Fruit fly (Drosophila melanogaster) whole organism, wandering third instar larva: ENCODE measurements around the gene CNPYb.

Experiments used
- CG32264 ChIP-seq: fragments of 200-800 bp; sonication (Bioruptor generic); optimal IDR thresholded peaks from 2 replicates; lab custom pipeline; 2016; ENCODE audit warnings: missing biosample characterization, missing genetic modification characterization
- CrebA ChIP-seq: fragments of 200-800 bp; sonication (Bioruptor generic); optimal IDR thresholded peaks from 2 replicates; lab custom pipeline; 2016; ENCODE audit warnings: missing biosample characterization, mild to moderate bottlenecking, missing genetic modification characterization, borderline replicate concordance
- Hr78 ChIP-seq: fragments of >200 bp; optimal IDR thresholded peaks from 2 replicates; lab custom pipeline; 2017; ENCODE audit warnings: missing biosample characterization, missing genetic modification characterization
- Hr83 ChIP-seq: fragments of 200-300 bp; sonication (Bioruptor generic); optimal IDR thresholded peaks from 2 replicates; lab custom pipeline; 2016; ENCODE audit warnings: missing biosample characterization, mild to moderate bottlenecking, missing genetic modification characterization, moderate library complexity; ENCODE audit not compliant: poor library complexity, severe bottlenecking
- Mio ChIP-seq: sonication (Bioruptor generic); optimal IDR thresholded peaks from 2 replicates; lab custom pipeline; 2016; ENCODE audit warnings: missing biosample characterization, missing genetic modification characterization
- N ChIP-seq: fragments of >200 bp; optimal IDR thresholded peaks from 2 replicates; lab custom pipeline; 2018; ENCODE audit warnings: missing biosample characterization, missing external identifiers, missing genetic modification characterization
- dsf ChIP-seq: sonication (Bioruptor generic); optimal IDR thresholded peaks from 2 replicates; lab custom pipeline; 2016; ENCODE audit warnings: missing biosample characterization, missing genetic modification characterization, borderline replicate concordance
- h ChIP-seq: fragments of 200-800 bp; sonication (Bioruptor generic); optimal IDR thresholded peaks from 3 replicates; lab custom pipeline; 2016; ENCODE audit warnings: missing biosample characterization, mild to moderate bottlenecking, missing genetic modification characterization
- lola ChIP-seq: fragments of >200 bp; optimal IDR thresholded peaks from 2 replicates; lab custom pipeline; 2017; ENCODE audit warnings: missing biosample characterization, missing genetic modification characterization
- pan ChIP-seq: fragments of >200 bp; optimal IDR thresholded peaks from 2 replicates; lab custom pipeline; 2017
- sage ChIP-seq: fragments of 200-800 bp; sonication (Bioruptor generic); optimal IDR thresholded peaks from 2 replicates; lab custom pipeline; 2016; ENCODE audit warnings: missing biosample characterization, mild to moderate bottlenecking, missing genetic modification characterization
- sv ChIP-seq: fragments of 200-800 bp; sonication (Bioruptor generic); optimal IDR thresholded peaks from 3 replicates; lab custom pipeline; 2016; ENCODE audit warnings: missing biosample characterization, missing genetic modification characterization

DNA sequence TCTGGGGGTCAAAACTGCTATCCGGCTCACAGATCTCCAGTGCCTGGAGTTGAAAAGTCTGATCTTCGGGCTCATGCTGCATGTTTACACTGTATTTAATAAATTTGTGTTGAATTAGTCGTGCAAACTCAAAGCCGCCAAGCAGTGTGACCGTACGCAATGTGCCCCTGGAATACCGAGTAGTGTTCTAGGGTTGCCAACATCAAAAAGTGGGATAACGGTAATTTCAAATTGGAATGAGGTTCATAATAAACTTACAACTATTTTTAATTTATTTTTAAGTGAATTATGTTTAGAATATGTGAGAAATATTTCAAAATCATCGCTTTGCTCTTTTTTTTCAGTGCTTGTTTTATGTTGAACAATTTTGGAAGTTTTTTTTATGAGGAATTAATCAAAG is 4.2 kb upstream of the CNPYb start, which contains the start of gene Gem2:
- TF ChIP-seq CG32264 (GFP tag; lab: Kevin White, UChicago): no peak
- TF ChIP-seq sage (GFP tag; lab: Kevin White, UChicago): no peak
- no peak for TF ChIP-seq pan (lab: Kevin White, UChicago)
- no peak for TF ChIP-seq Hr78 (GFP tag; lab: Kevin White, UChicago)
- no peak for TF ChIP-seq Hr83 (GFP tag; lab: Kevin White, UChicago)
- TF ChIP-seq CrebA (GFP tag; lab: Kevin White, UChicago): no peak
- no peak for TF ChIP-seq Mio (GFP tag; lab: Kevin White, UChicago)
- TF ChIP-seq dsf (GFP tag; lab: Kevin White, UChicago): no peak
- TF ChIP-seq N (GFP tag; lab: Kevin White, UChicago): no peak
- TF ChIP-seq lola (GFP tag; lab: Kevin White, UChicago): no peak
- TF ChIP-seq sv (GFP tag; lab: Kevin White, UChicago): no peak
- TF ChIP-seq h (GFP tag; lab: Kevin White, UChicago): no peak
